Worm (Caenorhabditis elegans) whole organism, L1 larva: ENCODE measurements around the gene C33A12.19.

Experiments
- C04F5.9 ChIP-seq: sonication (generic microtip); optimal IDR thresholded peaks from 2 replicates; lab custom pipeline; 2016; ENCODE audit warnings: missing genetic modification characterization, missing compliant biosample characterization
- C16A3.4 ChIP-seq: fragments of 150-350 bp; optimal IDR thresholded peaks from 2 replicates; lab custom pipeline; 2014; ENCODE audit warnings: missing biosample characterization, missing genetic modification characterization
- C34B4.2 ChIP-seq: sonication (generic microtip); optimal IDR thresholded peaks from 2 replicates; lab custom pipeline; 2017; ENCODE audit warnings: mild to moderate bottlenecking, missing genetic modification characterization, missing compliant biosample characterization
- F16B12.6 ChIP-seq: fragments of 150-350 bp; optimal IDR thresholded peaks from 2 replicates; lab custom pipeline; 2014; ENCODE audit warnings: missing biosample characterization, missing genetic modification characterization
- aha-1 ChIP-seq: fragments of 150-350 bp; optimal IDR thresholded peaks from 2 replicates; lab custom pipeline; 2014; ENCODE audit warnings: missing biosample characterization, missing genetic modification characterization
- aly-2 ChIP-seq: fragments of 150-350 bp; optimal IDR thresholded peaks from 2 replicates; lab custom pipeline; 2014; ENCODE audit warnings: missing biosample characterization, missing genetic modification characterization
- ama-1 ChIP-seq: fragments of 150-350 bp; optimal IDR thresholded peaks from 2 replicates; lab custom pipeline; 2014
- blmp-1 ChIP-seq: fragments of 150-350 bp; optimal IDR thresholded peaks from 2 replicates; lab custom pipeline; 2014; ENCODE audit warnings: missing biosample characterization, missing genetic modification characterization
- ceh-63 ChIP-seq: fragments of 200-800 bp; sonication (Bioruptor generic); optimal IDR thresholded peaks from 2 replicates; lab custom pipeline; 2018; ENCODE audit warnings: mild to moderate bottlenecking, missing genetic modification characterization, missing compliant biosample characterization
- ceh-82 ChIP-seq, 3 experiments: fragments of 150-350 bp in 1 of 3; sonication (generic microtip) in 2 of 3; optimal IDR thresholded peaks; 2 replicates each; lab custom pipeline; 2014 to 2017; ENCODE audit warnings: missing biosample characterization in 3 of 3, missing genetic modification characterization in 3 of 3
- ceh-88 ChIP-seq: fragments of 200-800 bp; sonication (Bioruptor generic); IDR thresholded peaks from 2 replicates; pipeline ENCODE4 v1.3.6; 2022; ENCODE audit warnings: missing genetic modification characterization, missing compliant biosample characterization
- dpl-1 ChIP-seq, 3 experiments: fragments of 150-350 bp in 2 of 3; sonication (generic microtip) in 1 of 3; optimal IDR thresholded peaks; 2 replicates each; lab custom pipeline; 2014 to 2017; ENCODE audit warnings: missing biosample characterization in 3 of 3, missing genetic modification characterization in 3 of 3, missing genetic modification reagents in 3 of 3
- dsc-1 ChIP-seq: sonication (generic microtip); optimal IDR thresholded peaks from 2 replicates; lab custom pipeline; 2016; ENCODE audit warnings: mild to moderate bottlenecking, missing genetic modification characterization, missing compliant biosample characterization
- efl-3 ChIP-seq: fragments of 200-800 bp; sonication (Bioruptor generic); optimal IDR thresholded peaks from 2 replicates; lab custom pipeline; 2018; ENCODE audit warnings: mild to moderate bottlenecking, missing genetic modification characterization, missing compliant biosample characterization
- egl-13 ChIP-seq: sonication (generic microtip); optimal IDR thresholded peaks from 2 replicates; lab custom pipeline; 2016; ENCODE audit warnings: missing genotype, missing genetic modification reagents, missing genetic modification characterization, missing compliant biosample characterization
- elt-2 ChIP-seq: sonication (generic microtip); optimal IDR thresholded peaks from 2 replicates; lab custom pipeline; 2016; ENCODE audit warnings: missing genetic modification characterization, mild to moderate bottlenecking, inconsistent platforms, missing compliant biosample characterization, missing genetic modification reagents
- elt-3 ChIP-seq, 6 experiments: fragments of 150-350 bp in 1 of 6; sonication (generic microtip); optimal IDR thresholded peaks; 2 replicates each; lab custom pipeline; 2017 to 2018; ENCODE audit warnings: missing biosample characterization in 6 of 6, missing genetic modification characterization in 6 of 6, inconsistent platforms in 1 of 6
- fkh-8 ChIP-seq: sonication (generic microtip); optimal IDR thresholded peaks from 2 replicates; lab custom pipeline; 2016; ENCODE audit warnings: mild to moderate bottlenecking, missing genetic modification characterization, missing compliant biosample characterization
- grh-1 ChIP-seq: fragments of 200-800 bp; sonication (Bioruptor generic); IDR thresholded peaks from 2 replicates; pipeline ENCODE4 v1.3.6; 2022; ENCODE audit warnings: missing genetic modification reagents, missing genetic modification characterization, missing compliant biosample characterization
- hlh-4 ChIP-seq: sonication (generic microtip); optimal IDR thresholded peaks from 2 replicates; lab custom pipeline; 2016; ENCODE audit warnings: mild to moderate bottlenecking, missing genetic modification characterization, missing compliant biosample characterization
- irx-1 ChIP-seq: sonication (generic microtip); optimal IDR thresholded peaks from 2 replicates; lab custom pipeline; 2016; ENCODE audit warnings: missing genetic modification characterization, missing compliant biosample characterization
- isw-1 ChIP-seq: fragments of 200-800 bp; sonication (Bioruptor generic); IDR thresholded peaks from 2 replicates; pipeline ENCODE4 v1.3.6; 2022; ENCODE audit warnings: missing genetic modification characterization, missing compliant biosample characterization
- lin-14 ChIP-seq: fragments of 200-800 bp; sonication (Bioruptor generic); optimal IDR thresholded peaks from 2 replicates; lab custom pipeline; 2018; ENCODE audit warnings: mild to moderate bottlenecking, missing genetic modification characterization, moderate library complexity, missing compliant biosample characterization
- lir-3 ChIP-seq: sonication (generic microtip); optimal IDR thresholded peaks from 2 replicates; lab custom pipeline; 2016; ENCODE audit warnings: mild to moderate bottlenecking, missing genetic modification characterization, moderate library complexity, missing compliant biosample characterization; ENCODE audit not compliant: poor library complexity
- lsy-2 ChIP-seq, 2 experiments: fragments of 150-350 bp; optimal IDR thresholded peaks; 2 replicates each; lab custom pipeline; 2014; ENCODE audit warnings: missing biosample characterization in 2 of 2, missing genetic modification characterization in 2 of 2
- mdl-1 ChIP-seq, 2 experiments: fragments of 150-350 bp; optimal IDR thresholded peaks; 2 replicates each; lab custom pipeline; 2014 to 2017; ENCODE audit warnings: missing biosample characterization in 2 of 2, missing genetic modification characterization in 2 of 2, inconsistent platforms in 1 of 2
- mep-1 ChIP-seq: fragments of 150-350 bp; optimal IDR thresholded peaks from 2 replicates; lab custom pipeline; 2014; ENCODE audit warnings: missing biosample characterization, missing genetic modification characterization
- nhr-11 ChIP-seq: fragments of 150-350 bp; optimal IDR thresholded peaks from 2 replicates; lab custom pipeline; 2014; ENCODE audit warnings: missing biosample characterization, missing genetic modification characterization
- nhr-19 ChIP-seq: fragments of 200-800 bp; sonication (Bioruptor generic); conservative IDR thresholded peaks from 2 replicates; pipeline ENCODE4 v1.3.6; 2022; ENCODE audit warnings: missing genetic modification characterization, missing compliant biosample characterization
- nhr-20 ChIP-seq: sonication (generic microtip); optimal IDR thresholded peaks from 2 replicates; lab custom pipeline; 2016; ENCODE audit warnings: mild to moderate bottlenecking, missing genetic modification characterization, missing compliant biosample characterization
- nhr-237 ChIP-seq: fragments of 150-350 bp; optimal IDR thresholded peaks from 2 replicates; lab custom pipeline; 2014; ENCODE audit warnings: missing biosample characterization, missing genetic modification characterization
- nhr-47 ChIP-seq: sonication (generic microtip); optimal IDR thresholded peaks from 2 replicates; lab custom pipeline; 2016; ENCODE audit warnings: mild to moderate bottlenecking, missing genetic modification characterization, moderate library complexity, missing compliant biosample characterization
- nhr-71 ChIP-seq: sonication (generic microtip); optimal IDR thresholded peaks from 2 replicates; lab custom pipeline; 2016; ENCODE audit warnings: mild to moderate bottlenecking, missing genetic modification characterization, moderate library complexity, missing compliant biosample characterization
- nhr-77 ChIP-seq: fragments of 150-350 bp; optimal IDR thresholded peaks from 2 replicates; lab custom pipeline; 2014; ENCODE audit warnings: missing biosample characterization, missing genetic modification characterization
- nhr-84 ChIP-seq: sonication (generic microtip); optimal IDR thresholded peaks from 2 replicates; lab custom pipeline; 2017; ENCODE audit warnings: missing biosample characterization, missing genetic modification characterization
- nhr-85 ChIP-seq: sonication (generic microtip); peaks from one replicate; lab custom pipeline; 2016; ENCODE audit warnings: missing genetic modification characterization, inconsistent platforms, missing compliant biosample characterization
- nhr-90 ChIP-seq: sonication (generic microtip); optimal IDR thresholded peaks from 2 replicates; lab custom pipeline; 2016; ENCODE audit warnings: mild to moderate bottlenecking, missing genetic modification characterization, missing compliant biosample characterization; ENCODE audit not compliant: poor library complexity
- pag-3 ChIP-seq: sonication (generic microtip); optimal IDR thresholded peaks from 2 replicates; lab custom pipeline; 2017; ENCODE audit warnings: missing genetic modification characterization, mild to moderate bottlenecking, missing compliant biosample characterization, antibody characterized with exemption, borderline replicate concordance; ENCODE audit not compliant: insufficient read depth
- rnt-1 ChIP-seq: sonication (generic microtip); optimal IDR thresholded peaks from 2 replicates; lab custom pipeline; 2016; ENCODE audit warnings: mild to moderate bottlenecking, missing genetic modification characterization, moderate library complexity, missing compliant biosample characterization
- skn-1 ChIP-seq: fragments of 150-350 bp; optimal IDR thresholded peaks from 2 replicates; lab custom pipeline; 2014; ENCODE audit warnings: missing biosample characterization, missing genetic modification characterization
- snpc-4 ChIP-seq: fragments of 150-350 bp; optimal IDR thresholded peaks from 2 replicates; lab custom pipeline; 2014; ENCODE audit warnings: missing biosample characterization, missing genetic modification characterization
- snu-23 ChIP-seq: sonication (generic microtip); optimal IDR thresholded peaks from 2 replicates; lab custom pipeline; 2016; ENCODE audit warnings: missing genetic modification characterization, missing compliant biosample characterization
- sox-4 ChIP-seq: sonication (generic microtip); optimal IDR thresholded peaks from 2 replicates; lab custom pipeline; 2016; ENCODE audit warnings: missing genetic modification characterization, missing compliant biosample characterization
- sptf-1 ChIP-seq: fragments of 150-350 bp; optimal IDR thresholded peaks from 2 replicates; lab custom pipeline; 2014; ENCODE audit warnings: missing biosample characterization, missing genetic modification characterization
- swsn-7 ChIP-seq: sonication (generic microtip); optimal IDR thresholded peaks from 2 replicates; lab custom pipeline; 2016; ENCODE audit warnings: missing genetic modification characterization, missing compliant biosample characterization
- tbx-2 ChIP-seq: sonication (generic microtip); optimal IDR thresholded peaks from 2 replicates; lab custom pipeline; 2016; ENCODE audit warnings: missing genetic modification characterization, missing compliant biosample characterization
- tlp-1 ChIP-seq: fragments of 150-350 bp; optimal IDR thresholded peaks from 2 replicates; lab custom pipeline; 2014; ENCODE audit warnings: missing biosample characterization, missing genetic modification characterization
- unc-30 ChIP-seq: sonication (generic microtip); optimal IDR thresholded peaks from 2 replicates; lab custom pipeline; 2017; ENCODE audit warnings: missing biosample characterization, missing genetic modification characterization
- xbp-1 ChIP-seq: sonication (generic microtip); optimal IDR thresholded peaks from 2 replicates; lab custom pipeline; 2016; ENCODE audit warnings: missing genetic modification characterization, missing compliant biosample characterization
- zip-4 ChIP-seq: fragments of 200-800 bp; sonication (Bioruptor generic); optimal IDR thresholded peaks from 2 replicates; lab custom pipeline; 2018; ENCODE audit warnings: mild to moderate bottlenecking, missing genetic modification characterization, moderate library complexity, missing compliant biosample characterization
- ztf-11 ChIP-seq, 2 experiments: sonication (generic microtip); optimal IDR thresholded peaks; 2 replicates each; lab custom pipeline; 2016 to 2017; ENCODE audit warnings: missing genetic modification characterization in 2 of 2, missing biosample characterization in 1 of 2, missing compliant biosample characterization in 1 of 2

Gene C33A12.19

ce11 chrIV:9477135-9477928 lies 39.5 kb upstream of the C33A12.19 start, which contains the start of gene wrt-3:
Gene wrt-3 (minus strand): TSS chrIV:9477456.
- TF ChIP-seq nhr-19 (peak; percentile 53), nhr-90 (tag; lab: Kevin White, UChicago) (peak; percentile 68), elt-3 (tag; optimal IDR thresholded peaks at IDR 0.05; lab: Kevin White, UChicago) (peak in 3 of 6 experiments; percentile 3 to 43 (median 23)), lsy-2 (tag; optimal IDR thresholded peaks at IDR 0.05; lab: Kevin White, UChicago) (peak in 1 of 2 experiments; percentile 40), C34B4.2 (tag; lab: Kevin White, UChicago) (no peak), tbx-2 (no peak), snpc-4 (tag; lab: Kevin White, UChicago) (peak; percentile 57), nhr-20 (tag; lab: Kevin White, UChicago) (peak; percentile 24), tlp-1 (no peak), aha-1 (tag; lab: Kevin White, UChicago) (no peak), swsn-7 (tag; lab: Kevin White, UChicago) (peak; percentile 53), irx-1 (tag; lab: Kevin White, UChicago) (peak; percentile 43), elt-2 (tag; lab: Kevin White, UChicago) (peak; percentile 14), nhr-85 (tag; lab: Kevin White, UChicago) (peak; percentile 89), nhr-84 (no peak), snu-23 (GFP tag; lab: Kevin White, UChicago) (peak; percentile 56), nhr-47 (tag; lab: Kevin White, UChicago) (peak; percentile 65), efl-3 (GFP tag; lab: Kevin White, UChicago) (no peak), lir-3 (tag; lab: Kevin White, UChicago) (peak; percentile 16), pag-3 (tag; lab: Kevin White, UChicago) (peak; percentile 64), egl-13 (peak; percentile 18), fkh-8 (tag; lab: Kevin White, UChicago) (peak; percentile 9), sox-4 (tag; lab: Kevin White, UChicago) (peak; percentile 40), nhr-71 (peak; percentile 57), mdl-1 (tag; optimal IDR thresholded peaks at IDR 0.05; lab: Kevin White, UChicago) (peak in 1 of 2 experiments; percentile 45), C16A3.4 (tag; lab: Kevin White, UChicago) (peak; percentile 49), dsc-1 (tag; lab: Kevin White, UChicago) (peak; percentile 27), grh-1 (GFP tag; lab: Robert Waterston, UW) (peak; percentile 41), dpl-1 (GFP tag; optimal IDR thresholded peaks at IDR 0.05; lab: Kevin White, UChicago) (peak in 1 of 3 experiments; percentile 29), nhr-77 (no peak), ztf-11 (tag; optimal IDR thresholded peaks at IDR 0.05; lab: Kevin White, UChicago) (no peak), lin-14 (GFP tag; lab: Kevin White, UChicago) (peak; percentile 73), isw-1 (no peak), F16B12.6 (tag; lab: Kevin White, UChicago) (no peak), hlh-4 (no peak), aly-2 (tag; lab: Kevin White, UChicago) (peak; percentile 39), sptf-1 (tag; lab: Kevin White, UChicago) (no peak), xbp-1 (tag; lab: Kevin White, UChicago) (peak; percentile 44), ceh-88 (GFP tag; lab: Robert Waterston, UW) (no peak), rnt-1 (tag; lab: Kevin White, UChicago) (peak; percentile 44), ama-1 (lab: Kevin White, UChicago) (no peak), unc-30 (tag; lab: Kevin White, UChicago) (no peak), C04F5.9 (tag; lab: Kevin White, UChicago) (no peak), mep-1 (tag; lab: Kevin White, UChicago) (peak; percentile 67), ceh-82 (tag; optimal IDR thresholded peaks at IDR 0.05; lab: Kevin White, UChicago) (peak in 2 of 3 experiments; percentile 10 to 40), nhr-11 (tag; lab: Kevin White, UChicago) (no peak), nhr-237 (no peak), zip-4 (GFP tag; lab: Kevin White, UChicago) (peak; percentile 20), ceh-63 (no peak), skn-1 (tag; lab: Kevin White, UChicago) (no peak), blmp-1 (tag; lab: Kevin White, UChicago) (peak; percentile 89)
